Worm (Caenorhabditis elegans) whole organism, L3 larva: ENCODE results near the gene srab-9.

ENCODE experiments used
- mdl-1 ChIP-seq: fragments of 150-350 bp; optimal IDR thresholded peaks from 2 replicates; lab custom pipeline; 2014; ENCODE audit warnings: missing biosample characterization, missing genetic modification characterization
- sea-2 ChIP-seq: fragments of 150-350 bp; sonication (generic microtip); optimal IDR thresholded peaks from 4 replicates; lab custom pipeline; 2014; ENCODE audit warnings: missing biosample characterization, missing genetic modification reagents, missing genetic modification characterization
- ztf-4 ChIP-seq: fragments of 150-350 bp; optimal IDR thresholded peaks from 2 replicates; lab custom pipeline; 2014; ENCODE audit warnings: missing biosample characterization, missing genetic modification characterization

DNA sequence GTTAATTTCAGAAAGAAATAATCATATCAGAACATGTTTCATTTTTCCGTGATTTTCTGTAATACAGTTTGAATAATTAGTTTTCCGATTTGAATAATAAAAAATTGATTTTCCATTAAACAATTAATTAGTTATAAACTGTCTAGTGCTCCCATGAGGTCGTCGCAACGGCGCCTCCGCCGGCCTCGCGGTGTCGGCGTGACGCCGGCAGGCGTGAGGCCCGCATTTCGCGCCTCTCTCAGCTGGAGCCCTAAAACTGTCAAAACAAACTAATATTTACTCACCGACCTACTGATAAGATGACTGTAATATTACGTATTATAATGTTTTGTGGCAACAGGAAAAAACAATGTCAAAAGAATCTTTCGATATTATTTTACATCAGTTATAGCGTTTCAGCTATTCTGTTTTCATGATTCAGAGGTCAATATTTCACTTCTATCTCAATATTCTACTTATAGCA is 7.8 kb downstream of the srab-9 start, which contains the start of gene F02C9.2:
- TF ChIP-seq ztf-4 (tag; lab: Kevin White, UChicago), result no peak
- no peak for TF ChIP-seq mdl-1 (tag; lab: Kevin White, UChicago)
- TF ChIP-seq sea-2 (GFP tag; lab: Kevin White, UChicago), result no peak
